Worm (Caenorhabditis elegans) whole organism, L3 larva: ENCODE measurements around the gene F10C2.3.

Experiments used
- ama-1 ChIP-seq: fragments of 150-350 bp; optimal IDR thresholded peaks from 2 replicates; lab custom pipeline; 2018
- fkh-10 ChIP-seq: sonication (generic microtip); optimal IDR thresholded peaks from 2 replicates; lab custom pipeline; 2017; ENCODE audit warnings: missing biosample characterization, missing genetic modification reagents, missing genetic modification characterization
- fos-1 ChIP-seq: fragments of 150-350 bp; optimal IDR thresholded peaks from 2 replicates; lab custom pipeline; 2014; ENCODE audit warnings: missing biosample characterization, missing genetic modification characterization
- nhr-11 ChIP-seq: fragments of 150-350 bp; optimal IDR thresholded peaks from 2 replicates; lab custom pipeline; 2014; ENCODE audit warnings: missing biosample characterization, missing genetic modification characterization
- nhr-12 ChIP-seq: fragments of 150-350 bp; optimal IDR thresholded peaks from 2 replicates; lab custom pipeline; 2014; ENCODE audit warnings: missing biosample characterization, missing genetic modification characterization
- nhr-237 ChIP-seq: fragments of 150-350 bp; optimal IDR thresholded peaks from 2 replicates; lab custom pipeline; 2014; ENCODE audit warnings: missing biosample characterization, missing genetic modification characterization
- nhr-76 ChIP-seq: fragments of 150-350 bp; sonication (generic microtip); optimal IDR thresholded peaks from 5 replicates; lab custom pipeline; 2014; ENCODE audit warnings: missing biosample characterization, missing genetic modification characterization
- snpc-4 ChIP-seq: fragments of 150-350 bp; optimal IDR thresholded peaks from 2 replicates; lab custom pipeline; 2014; ENCODE audit warnings: missing biosample characterization, missing genetic modification characterization
- unc-62 ChIP-seq: fragments of 150-350 bp; sonication (generic microtip); optimal IDR thresholded peaks from 4 replicates; lab custom pipeline; 2014; ENCODE audit warnings: missing biosample characterization, missing genetic modification reagents, missing genetic modification characterization
- ztf-11 ChIP-seq: fragments of 150-350 bp; optimal IDR thresholded peaks from 2 replicates; lab custom pipeline; 2014; ENCODE audit warnings: missing biosample characterization, missing genetic modification characterization

DNA sequence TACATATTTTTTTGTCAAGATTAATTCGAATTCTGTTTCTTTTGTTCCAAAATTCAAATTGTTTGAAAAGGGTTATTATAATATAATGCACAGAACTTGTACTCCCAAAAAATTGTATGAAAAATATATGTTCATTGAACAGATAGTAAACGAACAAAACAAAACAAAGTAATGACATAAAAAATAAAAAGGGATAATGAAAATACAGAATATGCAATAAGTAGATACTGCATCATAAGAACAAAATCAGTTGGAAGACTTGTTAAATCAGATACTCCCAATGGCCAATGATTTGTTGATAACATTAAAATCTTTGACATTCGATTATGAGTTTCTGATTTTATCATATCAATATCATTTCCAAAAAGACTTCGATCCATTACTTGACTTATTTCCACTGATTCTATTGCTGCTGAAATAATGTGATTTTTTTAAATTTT is 15.6 kb upstream of the F10C2.3 start:
- TF ChIP-seq fkh-10 (GFP tag; lab: Kevin White, UChicago) (no peak), nhr-11 (tag; lab: Kevin White, UChicago) (no peak), ztf-11 (no peak), nhr-12 (no peak), nhr-76 (no peak), nhr-237 (tag; lab: Kevin White, UChicago) (no peak), unc-62 (no peak), fos-1 (tag; lab: Kevin White, UChicago) (peak; percentile 1), snpc-4 (tag; lab: Kevin White, UChicago) (no peak), ama-1 (no peak)
